Fruit fly (Drosophila melanogaster) S2 (cell line): ENCODE measurements around the gene Hpf1.

ENCODE experiments used
- CG8478 ChIP-seq: fragments of >200 bp; optimal IDR thresholded peaks from 2 replicates; lab custom pipeline; 2018
- CTCF ChIP-seq, 2 experiments: fragments of >200 bp; optimal IDR thresholded peaks; 2 replicates each; lab custom pipeline; 2018

Gene Hpf1

DNA sequence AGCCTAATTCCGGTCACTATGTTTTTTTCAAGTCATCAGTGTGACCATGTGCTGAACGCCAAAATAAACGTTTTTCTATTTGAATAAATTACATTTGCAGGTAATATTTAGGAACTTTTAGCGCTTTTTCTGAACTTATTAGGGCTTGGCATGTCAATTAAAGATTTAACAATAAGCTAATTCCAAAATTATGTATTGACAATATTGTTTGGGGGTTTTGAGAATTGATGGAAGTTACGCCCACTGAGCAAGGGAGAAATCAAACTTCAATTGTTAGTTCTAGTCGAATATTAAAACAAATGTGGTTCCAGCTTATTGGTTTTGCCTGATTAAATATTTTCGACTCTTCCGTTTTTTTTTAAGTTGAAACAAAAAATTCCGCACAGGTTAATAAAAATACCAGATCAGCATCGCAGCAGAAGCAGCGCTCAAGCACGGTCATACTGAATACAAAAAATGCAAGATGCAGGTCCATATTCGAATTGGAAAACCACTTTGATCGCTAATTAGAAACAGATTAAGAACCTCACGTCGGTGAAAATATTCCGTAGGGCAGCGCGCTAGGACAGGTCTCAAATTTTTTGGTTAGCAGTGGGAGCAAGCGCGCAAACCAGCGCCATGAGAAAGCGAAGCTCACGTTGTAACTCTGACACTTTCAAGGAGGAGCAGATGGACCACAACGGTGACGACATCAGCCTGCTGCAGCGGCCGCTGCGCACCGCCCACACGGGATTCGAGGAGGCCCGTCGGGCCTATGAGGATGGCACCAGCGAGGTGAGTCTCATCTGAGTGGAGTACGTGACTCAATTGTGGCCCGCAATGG, 2.8 kb downstream of the Hpf1 start, which contains the start of the genes PSMG1 and CG10979:
Gene PSMG1, minus strand, starts transcription at position 51 of the 823 bp plus-strand sequence.
Gene CG10979, plus strand, starts transcription at position 439 of the 823 bp plus-strand sequence.
- TF ChIP-seq CG8478 (lab: Kevin White, UChicago) = no peak
- no peak for TF ChIP-seq CTCF (optimal IDR thresholded peaks at IDR 0.05; lab: Kevin White, UChicago)

DNA sequence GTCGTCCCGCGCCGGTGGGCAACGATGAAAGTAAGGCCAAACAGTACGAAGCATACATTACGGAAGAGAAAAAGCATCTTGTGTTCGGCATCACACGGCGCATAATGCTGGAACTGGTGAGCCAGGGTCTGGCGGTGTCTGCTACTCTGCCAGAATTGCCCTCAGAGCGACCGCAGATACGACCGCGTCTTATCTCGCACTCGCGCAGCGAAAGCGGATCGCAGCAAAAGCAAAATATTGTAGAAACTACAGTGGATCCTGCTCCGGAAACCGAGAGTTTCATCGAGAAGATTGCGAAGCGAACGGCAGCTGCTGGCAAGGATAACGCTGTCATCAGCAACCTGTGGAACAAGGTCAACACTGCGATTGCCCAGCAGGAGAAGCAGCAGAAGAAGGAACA, 6.0 kb downstream of the Hpf1 start:
- no peak for TF ChIP-seq CTCF (optimal IDR thresholded peaks at IDR 0.05; lab: Kevin White, UChicago)

DNA sequence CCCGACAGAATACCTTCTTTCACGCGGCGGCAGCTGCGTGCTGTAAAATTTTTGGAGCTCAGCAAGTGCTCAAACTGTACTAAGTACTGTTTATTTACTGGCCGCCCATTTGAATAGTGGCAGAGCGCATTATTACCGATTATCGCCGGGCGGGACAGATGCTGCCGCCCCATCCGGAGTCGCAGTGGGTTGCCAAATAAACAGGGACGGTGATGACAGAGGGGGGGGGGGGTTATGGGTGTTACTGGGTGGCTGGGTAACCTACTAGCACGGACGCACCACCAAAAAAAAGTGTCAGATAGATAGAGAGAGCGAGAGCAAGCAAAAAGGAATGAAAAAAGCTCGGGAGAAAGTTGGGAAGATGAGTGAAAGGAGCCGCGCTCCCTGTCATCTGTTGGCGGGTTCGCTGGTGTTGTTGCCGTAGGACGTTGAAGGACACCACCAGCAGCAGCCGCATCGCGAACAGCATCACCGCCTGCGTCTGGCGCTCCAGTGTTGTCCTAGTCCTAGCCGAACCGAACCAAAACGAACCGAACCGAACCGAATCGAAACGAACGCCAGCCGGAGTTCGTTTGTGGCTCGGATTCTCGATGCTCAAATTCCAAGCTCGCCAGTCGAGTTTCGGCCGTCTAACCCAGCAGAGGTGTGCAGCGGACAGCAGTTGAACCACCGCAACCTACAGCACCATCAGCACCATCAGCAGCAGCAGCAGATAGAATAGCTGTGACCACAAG, 10.2 kb downstream of the Hpf1 start, which contains the start of gene CG11000:
Gene CG11000, plus strand, starts transcription at position 626 of the 734 bp plus-strand sequence.
- TF ChIP-seq CTCF (optimal IDR thresholded peaks at IDR 0.05; lab: Kevin White, UChicago) = no peak
- TF ChIP-seq CG8478 (lab: Kevin White, UChicago) = no peak

- TF ChIP-seq CG8478 (lab: Kevin White, UChicago) (no peak), CTCF (optimal IDR thresholded peaks at IDR 0.05; lab: Kevin White, UChicago) (no peak)
Observed at dm6 chr3R:5813157-5813659, 21.5 kb downstream of the Hpf1 start, which contains the start of gene CG42675. Gene CG42675 (plus strand): TSS chr3R:5813609.

DNA sequence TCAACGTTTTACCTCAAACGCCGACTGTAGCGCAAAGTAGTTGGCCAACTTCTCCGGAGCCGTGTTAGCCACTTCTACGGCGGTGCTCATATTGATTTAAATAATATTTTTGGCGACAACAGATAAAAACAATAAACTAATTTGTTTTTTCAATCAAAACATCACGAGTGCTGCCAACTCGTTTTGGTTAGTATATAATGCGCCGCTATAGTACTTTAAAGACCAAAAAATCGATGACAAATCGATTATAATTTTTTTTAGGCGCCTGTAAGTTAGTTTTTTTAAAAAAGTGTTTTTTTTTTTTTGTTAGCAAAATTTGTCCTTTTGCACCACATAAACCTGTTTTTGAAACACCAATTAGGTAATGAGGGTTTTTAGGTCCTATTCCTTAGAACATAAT, 29.6 kb downstream of the Hpf1 start, which contains the start of gene Hpr1:
Gene Hpr1, minus strand, starts transcription at position 198 of the 400 bp plus-strand sequence.
- TF ChIP-seq CG8478 (lab: Kevin White, UChicago) (no peak), CTCF (optimal IDR thresholded peaks at IDR 0.05; lab: Kevin White, UChicago) (no peak)

- TF ChIP-seq CTCF (optimal IDR thresholded peaks at IDR 0.05; lab: Kevin White, UChicago) (no peak), CG8478 (lab: Kevin White, UChicago) (no peak)
Observed at dm6 chr3R:5821750-5822149, 30.1 kb downstream of the Hpf1 start, which contains the start of gene CG46303. Gene CG46303 (plus strand): TSS chr3R:5821972.

DNA sequence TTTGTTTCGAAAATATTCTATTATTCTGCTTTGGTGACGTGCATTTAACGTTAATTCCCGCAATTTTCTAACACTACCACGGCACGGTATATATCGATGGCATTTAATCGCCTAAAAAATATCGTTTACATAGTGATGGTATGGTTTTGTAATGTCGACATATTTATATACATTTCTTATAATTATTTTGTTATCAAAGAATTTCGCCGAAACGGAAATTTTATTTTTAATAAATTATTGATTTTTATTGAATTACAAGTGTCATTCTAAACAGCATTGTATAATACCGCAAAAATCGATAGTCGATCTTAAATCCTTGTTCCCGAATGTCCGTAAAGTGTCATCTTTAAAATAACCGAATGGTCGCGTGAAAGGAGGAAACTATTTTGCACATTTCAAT, 32.8 kb downstream of the Hpf1 start, which contains the start of the genes Sec20 and dgrn:
Gene Sec20, minus strand, starts transcription at position 77 of the 400 bp plus-strand sequence.
Gene dgrn, plus strand, starts transcription at position 160 of the 400 bp plus-strand sequence.
- TF ChIP-seq CG8478 (lab: Kevin White, UChicago) (no peak), CTCF (optimal IDR thresholded peaks at IDR 0.05; lab: Kevin White, UChicago) (no peak)

- TF ChIP-seq CG8478 (lab: Kevin White, UChicago) = no peak
- TF ChIP-seq CTCF (optimal IDR thresholded peaks at IDR 0.05; lab: Kevin White, UChicago) = no peak
Observed at dm6 chr3R:5829762-5830161, 38.1 kb downstream of the Hpf1 start, which contains the start of gene glob3. Gene glob3 (plus strand): TSS chr3R:5830062.

dm6 chr3R:5831339-5831738, 39.7 kb downstream of the Hpf1 start, which contains the start of gene CG1208:
Gene CG1208 (plus strand): TSS chr3R:5831639.
- TF ChIP-seq CTCF (optimal IDR thresholded peaks at IDR 0.05; lab: Kevin White, UChicago) = no peak
- TF ChIP-seq CG8478 (lab: Kevin White, UChicago) = no peak

DNA sequence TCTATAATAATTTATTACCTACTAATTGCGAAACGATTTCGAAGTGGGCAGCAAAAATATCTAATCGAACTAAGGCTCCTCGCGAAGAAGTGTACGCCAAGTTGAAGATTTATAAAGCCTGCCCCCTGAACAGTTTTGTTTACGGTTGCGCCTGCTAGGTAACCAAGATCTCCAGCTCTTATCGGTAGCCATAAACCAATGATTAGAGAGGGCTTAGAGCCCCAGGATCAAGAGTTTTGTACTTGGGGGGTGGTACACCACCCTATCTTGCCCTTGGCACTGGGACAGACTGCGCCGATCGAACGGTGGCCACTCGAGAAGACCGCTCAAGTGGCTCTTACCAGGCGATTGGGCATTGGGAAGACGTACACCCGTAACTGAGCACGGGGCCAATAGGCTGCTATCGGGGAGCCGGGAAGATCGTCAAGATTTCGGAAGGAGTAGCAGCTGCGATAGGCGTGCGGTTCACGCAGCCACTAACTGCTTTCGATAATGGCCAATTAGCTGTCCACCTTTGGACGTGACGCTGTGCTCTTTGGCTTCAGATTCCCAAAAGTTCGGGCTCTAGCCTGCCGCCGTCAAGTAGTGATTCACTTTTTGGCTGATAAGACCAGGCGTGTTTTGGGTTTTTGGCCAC, 40.8 kb downstream of the Hpf1 start:
- TF ChIP-seq CG8478 (lab: Kevin White, UChicago) (no peak), CTCF (optimal IDR thresholded peaks at IDR 0.05; lab: Kevin White, UChicago) (no peak)

DNA sequence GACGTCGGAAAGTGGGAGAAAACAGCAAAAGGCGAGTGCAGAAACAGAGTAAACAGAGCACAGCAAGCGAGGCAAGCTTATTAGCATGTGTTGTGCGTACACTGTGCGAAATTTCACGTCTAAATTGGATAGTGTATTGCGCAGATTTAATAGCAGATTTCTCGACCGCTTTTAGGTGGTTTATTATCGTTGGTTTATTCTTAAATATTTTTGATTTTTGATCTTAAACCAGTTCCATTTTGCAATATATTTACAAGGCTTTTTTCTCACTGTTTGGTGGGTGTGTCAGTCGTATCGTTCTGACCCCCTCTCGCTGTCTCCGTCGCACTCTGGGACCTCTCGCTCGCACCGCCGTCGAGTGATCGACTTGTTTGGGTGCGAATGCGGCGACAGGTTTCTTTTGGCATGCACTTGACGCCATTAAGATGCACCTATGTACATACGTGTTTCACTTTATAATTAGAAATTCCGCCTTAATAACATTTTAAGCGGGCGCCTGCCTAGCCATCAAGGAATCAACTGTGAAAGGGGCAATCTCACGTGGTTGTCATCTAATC, 42.3 kb downstream of the Hpf1 start:
- TF ChIP-seq CG8478 (lab: Kevin White, UChicago) (no peak), CTCF (optimal IDR thresholded peaks at IDR 0.05; lab: Kevin White, UChicago) (no peak)

DNA sequence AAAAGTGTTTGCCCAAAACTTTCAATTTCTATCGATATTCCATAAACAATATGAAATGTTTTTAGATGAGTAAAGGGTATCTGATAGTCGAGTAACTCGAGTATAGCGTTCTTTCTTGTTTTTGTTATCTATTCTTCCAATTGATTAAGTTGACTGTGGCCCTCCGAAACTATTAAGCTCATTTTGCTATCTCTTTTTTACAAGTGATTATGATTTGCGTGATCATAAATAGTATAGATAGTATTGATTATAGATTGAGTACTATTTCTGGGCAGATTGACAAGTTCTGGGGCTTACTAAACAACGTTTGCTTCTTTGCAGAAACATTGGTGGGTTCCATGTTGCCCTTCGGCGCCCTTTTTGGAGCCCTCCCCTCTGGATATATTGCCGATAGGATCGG, 44.9 kb downstream of the Hpf1 start:
- no peak for TF ChIP-seq CG8478 (lab: Kevin White, UChicago)
- TF ChIP-seq CTCF (optimal IDR thresholded peaks at IDR 0.05; lab: Kevin White, UChicago) = no peak

DNA sequence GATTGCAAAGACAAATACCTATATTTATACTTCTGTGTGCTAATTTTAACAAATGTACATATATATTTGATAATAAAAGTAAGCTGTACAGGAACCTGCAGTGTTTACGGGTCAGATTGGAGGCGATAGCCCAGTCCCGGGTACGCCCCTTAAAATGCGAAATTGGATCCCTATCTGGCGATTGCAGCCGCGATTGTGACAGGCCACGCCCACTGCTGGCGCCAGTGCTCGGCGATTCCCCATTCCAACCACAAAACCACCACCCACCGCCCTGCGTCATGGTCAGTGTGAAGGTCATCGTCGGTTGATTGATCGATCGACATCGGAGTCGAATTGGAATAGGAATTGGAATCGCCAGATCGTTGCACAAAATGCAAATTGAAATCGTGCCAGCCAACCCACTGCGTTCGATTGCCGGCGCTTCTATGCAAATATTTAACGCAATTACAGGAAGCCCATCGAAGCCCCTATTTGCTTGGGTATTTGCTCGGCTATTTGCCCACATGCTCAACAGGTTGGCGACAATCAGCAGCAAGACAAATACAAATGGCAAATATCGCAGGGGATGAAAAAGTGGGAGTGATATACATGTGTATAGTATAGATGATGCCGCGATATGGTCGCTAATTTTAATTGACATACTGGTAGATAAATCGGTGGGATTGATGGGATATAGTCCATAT, 47.1 kb downstream of the Hpf1 start:
- TF ChIP-seq CTCF (optimal IDR thresholded peaks at IDR 0.05; lab: Kevin White, UChicago) (no peak), CG8478 (lab: Kevin White, UChicago) (no peak)
